Fruit fly (Drosophila melanogaster) whole organism: ENCODE results near the gene p38c.

ENCODE experiments used
- CG8478 ChIP-seq: fragments of >200 bp; optimal IDR thresholded peaks from 2 replicates; lab custom pipeline; 2018; ENCODE audit warnings: inconsistent platforms
- Dll ChIP-seq: fragments of >200 bp; optimal IDR thresholded peaks from 2 replicates; lab custom pipeline; 2017
- EcR ChIP-seq, 2 experiments: fragments of >200 bp; optimal IDR thresholded peaks; 2 replicates each; lab custom pipeline; 2017; ENCODE audit warnings: missing biosample characterization in 2 of 2, missing genetic modification characterization in 2 of 2, missing genetic modification reagents in 2 of 2
- pan ChIP-seq: fragments of >200 bp; optimal IDR thresholded peaks from 2 replicates; lab custom pipeline; 2017
- psq ChIP-seq: fragments of >200 bp; optimal IDR thresholded peaks from 2 replicates; lab custom pipeline; 2017
- usp ChIP-seq: fragments of >200 bp; optimal IDR thresholded peaks from 2 replicates; lab custom pipeline; 2017; ENCODE audit warnings: missing biosample characterization, missing genetic modification characterization, mixed read lengths

The p38c gene

dm6 chr3R:24122369-24122768 is 27.6 kb downstream of the p38c start:
- no peak for TF ChIP-seq psq (lab: Kevin White, UChicago)
- TF ChIP-seq CG8478 (lab: Kevin White, UChicago), result no peak
- no peak for TF ChIP-seq usp (GFP tag; lab: Kevin White, UChicago)
- no peak for TF ChIP-seq EcR (GFP tag; optimal IDR thresholded peaks at IDR 0.05; lab: Kevin White, UChicago)
- TF ChIP-seq Dll (lab: Kevin White, UChicago), result no peak
- no peak for TF ChIP-seq pan (lab: Kevin White, UChicago)

DNA sequence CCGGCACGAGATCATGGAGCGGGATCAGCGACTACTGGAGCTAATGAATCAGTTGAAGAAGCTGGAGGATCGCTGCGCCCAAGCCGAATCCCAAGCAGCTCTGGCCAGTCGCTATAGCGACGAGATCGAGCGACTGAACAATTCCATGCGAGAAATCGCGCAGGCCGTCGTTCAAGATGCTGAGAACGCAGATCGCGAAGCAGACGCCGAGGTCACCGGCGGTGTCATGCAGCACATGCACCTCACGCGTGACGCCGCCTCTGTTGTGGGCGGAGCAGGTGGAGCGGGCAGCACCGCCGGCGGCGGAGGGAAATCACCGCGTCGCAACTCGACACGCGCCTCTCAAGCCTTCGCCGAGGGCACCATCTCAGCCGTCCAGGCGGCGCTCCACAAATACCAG is 28.3 kb downstream of the p38c start:
- no peak for TF ChIP-seq psq (lab: Kevin White, UChicago)
- no peak for TF ChIP-seq pan (lab: Kevin White, UChicago)
- no peak for TF ChIP-seq EcR (GFP tag; optimal IDR thresholded peaks at IDR 0.05; lab: Kevin White, UChicago)
- TF ChIP-seq CG8478 (lab: Kevin White, UChicago), result no peak
- no peak for TF ChIP-seq Dll (lab: Kevin White, UChicago)
- no peak for TF ChIP-seq usp (GFP tag; lab: Kevin White, UChicago)

DNA sequence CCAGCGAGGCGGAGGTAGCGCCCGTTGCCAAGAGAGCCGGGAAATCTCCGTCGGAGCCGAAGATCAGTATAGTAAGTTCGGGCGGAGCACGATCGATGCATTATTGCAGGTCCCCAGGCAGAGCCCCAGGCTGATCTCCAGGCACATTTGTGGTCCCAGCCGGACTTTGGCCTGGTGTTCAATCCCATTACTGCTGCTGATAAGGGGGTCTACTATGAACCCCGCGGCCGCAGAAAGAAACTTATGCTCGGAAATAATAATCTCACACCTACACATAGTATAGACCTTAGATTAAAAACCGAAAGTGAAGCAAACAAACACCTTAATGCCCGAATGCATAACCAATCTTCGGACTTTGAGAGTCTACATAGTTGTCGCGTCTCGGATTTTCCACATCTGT is 33.0 kb downstream of the p38c start:
- TF ChIP-seq usp (GFP tag; lab: Kevin White, UChicago) (no peak), psq (lab: Kevin White, UChicago) (no peak)

dm6 chr3R:24116180-24116579 is 33.8 kb downstream of the p38c start, which contains the start of gene CG13607:
TSS of gene CG13607 (minus strand) at chr3R:24116322.
- no peak for TF ChIP-seq pan (lab: Kevin White, UChicago)
- no peak for TF ChIP-seq usp (GFP tag; lab: Kevin White, UChicago)
- no peak for TF ChIP-seq CG8478 (lab: Kevin White, UChicago)
- no peak for TF ChIP-seq EcR (GFP tag; optimal IDR thresholded peaks at IDR 0.05; lab: Kevin White, UChicago)
- TF ChIP-seq psq (lab: Kevin White, UChicago), result no peak
- no peak for TF ChIP-seq Dll (lab: Kevin White, UChicago)

DNA sequence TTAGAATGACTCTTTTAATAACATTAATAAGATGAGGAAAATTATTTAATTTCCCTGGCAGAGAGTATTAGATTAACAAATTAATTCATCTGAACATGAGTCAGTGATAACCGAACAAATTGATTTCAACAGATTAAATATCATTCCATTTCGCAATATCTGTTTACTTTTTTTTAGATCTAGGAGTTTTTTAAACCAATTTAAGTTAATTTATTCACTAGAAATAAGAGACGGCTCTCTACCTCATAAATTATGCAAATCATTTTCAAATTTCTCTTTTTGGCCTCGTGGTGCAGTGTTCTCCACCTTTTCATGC is 37.0 kb downstream of the p38c start, which contains the start of gene Root:
Root (plus strand) TSS at position 217 of the 316 bp plus-strand sequence.
- no peak for TF ChIP-seq EcR (GFP tag; optimal IDR thresholded peaks at IDR 0.05; lab: Kevin White, UChicago)
- no peak for TF ChIP-seq usp (GFP tag; lab: Kevin White, UChicago)
- TF ChIP-seq pan (lab: Kevin White, UChicago), result no peak
- no peak for TF ChIP-seq CG8478 (lab: Kevin White, UChicago)
- TF ChIP-seq psq (lab: Kevin White, UChicago), result no peak
- TF ChIP-seq Dll (lab: Kevin White, UChicago), result no peak

DNA sequence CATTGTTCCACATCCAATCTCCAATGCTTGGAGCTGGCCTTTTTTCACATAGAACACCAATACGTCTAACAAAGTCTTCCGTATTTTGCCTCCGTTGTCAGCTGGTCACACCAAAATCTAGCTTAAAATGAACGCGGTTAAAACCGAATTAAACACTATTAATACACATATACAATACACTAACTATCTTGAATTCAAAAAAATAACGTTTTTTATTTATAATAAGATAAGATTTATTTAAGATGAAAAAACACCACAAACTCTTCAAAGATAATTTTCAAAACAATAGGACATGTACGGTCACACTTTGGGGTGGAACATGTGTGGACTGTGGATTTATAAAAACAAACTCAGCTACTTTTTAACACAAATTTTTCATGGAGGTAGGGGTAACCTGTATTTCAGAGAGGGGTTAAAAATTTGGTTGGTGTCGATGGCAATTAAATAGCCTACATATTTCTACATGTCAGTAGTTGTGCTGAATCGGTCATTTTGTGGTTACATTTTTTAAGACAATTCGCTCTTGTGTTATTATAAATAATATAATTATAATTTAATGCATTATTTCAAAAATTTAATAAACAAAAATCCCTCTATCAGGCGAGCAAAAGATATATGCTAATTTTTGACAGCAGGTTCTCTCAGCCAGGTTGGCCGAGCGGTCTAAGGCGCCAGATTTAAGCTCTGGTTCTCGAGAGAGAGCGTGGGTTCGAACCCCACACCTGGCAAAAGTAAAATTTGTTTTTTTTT is 37.5 kb downstream of the p38c start, which contains the start of gene CG13605:
CG13605 (minus strand) TSS at position 70 of the 750 bp plus-strand sequence.
- TF ChIP-seq usp (GFP tag; lab: Kevin White, UChicago) (no peak), Dll (lab: Kevin White, UChicago) (no peak), psq (lab: Kevin White, UChicago) (no peak), CG8478 (lab: Kevin White, UChicago) (no peak), EcR (GFP tag; optimal IDR thresholded peaks at IDR 0.05; lab: Kevin White, UChicago) (no peak), pan (lab: Kevin White, UChicago) (no peak)

- TF ChIP-seq EcR (GFP tag; optimal IDR thresholded peaks at IDR 0.05; lab: Kevin White, UChicago) (no peak), pan (lab: Kevin White, UChicago) (peak; percentile 96)
Measured at dm6 chr3R:24108902-24109389, 41.1 kb downstream of the p38c start, which contains the start of the genes eIF4EHP and CG18428. TSS of gene eIF4EHP (minus strand) at chr3R:24108960. TSS of gene CG18428 (plus strand) at chr3R:24109336.

dm6 chr3R:24106879-24107441 is 43.0 kb downstream of the p38c start, which contains the start of gene CG10694:
TSS of gene CG10694 (plus strand) at chr3R:24107391.
- TF ChIP-seq pan (lab: Kevin White, UChicago), result no peak
- no peak for TF ChIP-seq usp (GFP tag; lab: Kevin White, UChicago)
- no peak for TF ChIP-seq EcR (GFP tag; optimal IDR thresholded peaks at IDR 0.05; lab: Kevin White, UChicago)
- TF ChIP-seq CG8478 (lab: Kevin White, UChicago), result no peak
- TF ChIP-seq psq (lab: Kevin White, UChicago), result no peak
- TF ChIP-seq Dll (lab: Kevin White, UChicago), result no peak

- no peak for TF ChIP-seq usp (GFP tag; lab: Kevin White, UChicago)
- no peak for TF ChIP-seq psq (lab: Kevin White, UChicago)
- no peak for TF ChIP-seq EcR (GFP tag; optimal IDR thresholded peaks at IDR 0.05; lab: Kevin White, UChicago)
- no peak for TF ChIP-seq Dll (lab: Kevin White, UChicago)
- no peak for TF ChIP-seq pan (lab: Kevin White, UChicago)
- TF ChIP-seq CG8478 (lab: Kevin White, UChicago), result no peak
Measured at dm6 chr3R:24106059-24106631, 43.9 kb downstream of the p38c start.

DNA sequence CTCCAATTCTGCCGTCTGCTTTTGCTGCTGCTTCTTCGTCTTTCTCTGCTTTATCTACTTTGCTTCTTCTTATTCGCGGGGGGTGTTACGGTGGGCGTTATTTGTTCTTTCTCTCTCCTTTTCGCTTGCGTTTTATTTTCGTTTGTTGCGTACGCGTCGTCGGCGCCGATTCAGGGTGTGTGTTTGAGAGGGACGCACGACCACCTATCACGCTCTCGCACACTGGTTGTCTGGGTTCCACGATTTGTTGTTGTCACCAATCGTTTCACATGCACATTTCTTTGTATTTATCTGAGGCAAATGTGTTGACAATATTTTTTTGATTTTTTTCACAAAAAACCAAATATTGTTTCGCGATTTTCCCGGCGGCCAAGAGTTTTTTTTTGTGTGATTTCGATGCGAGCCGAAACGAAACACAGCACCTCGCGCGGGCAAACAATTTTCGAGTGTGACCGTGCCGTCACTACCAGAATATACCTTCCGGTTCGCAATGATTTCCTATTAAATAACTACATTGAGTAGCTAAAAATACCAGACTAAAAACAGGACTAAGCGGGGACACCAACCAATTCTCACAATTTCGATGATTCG is 44.6 kb downstream of the p38c start, which contains the start of gene Syx1A:
Syx1A (minus strand) TSS at position 452 of the 591 bp plus-strand sequence.
- TF ChIP-seq CG8478 (lab: Kevin White, UChicago) (no peak), EcR (GFP tag; optimal IDR thresholded peaks at IDR 0.05; lab: Kevin White, UChicago) (no peak), psq (lab: Kevin White, UChicago) (no peak), pan (lab: Kevin White, UChicago) (no peak), usp (GFP tag; lab: Kevin White, UChicago) (no peak), Dll (lab: Kevin White, UChicago) (no peak)
